Worm (Caenorhabditis elegans) whole organism, mixed stage, embryonic: ENCODE results near the gene srw-7.

Source experiments
- M03D4.4 ChIP-seq: sonication (generic microtip); optimal IDR thresholded peaks from 2 replicates; lab custom pipeline; 2017; ENCODE audit warnings: mild to moderate bottlenecking, missing genetic modification characterization, missing compliant biosample characterization
- bed-3 ChIP-seq: fragments of 200-800 bp; sonication (Bioruptor generic); optimal IDR thresholded peaks from 3 replicates; lab custom pipeline; 2018; ENCODE audit warnings: mild to moderate bottlenecking, missing genetic modification characterization, moderate library complexity, missing compliant biosample characterization
- ceh-39 ChIP-seq: fragments of 150-350 bp; optimal IDR thresholded peaks from 2 replicates; lab custom pipeline; 2014; ENCODE audit warnings: missing biosample characterization, missing genetic modification characterization
- elt-3 ChIP-seq: fragments of 150-350 bp; optimal IDR thresholded peaks from 2 replicates; lab custom pipeline; 2014; ENCODE audit warnings: missing biosample characterization, missing genetic modification characterization
- lin-13 ChIP-seq: fragments of 150-350 bp; optimal IDR thresholded peaks from 2 replicates; lab custom pipeline; 2014; ENCODE audit warnings: missing biosample characterization, missing genetic modification characterization
- lsy-2 ChIP-seq: fragments of 150-350 bp; optimal IDR thresholded peaks from 2 replicates; lab custom pipeline; 2014; ENCODE audit warnings: missing biosample characterization, missing genetic modification characterization
- nhr-2 ChIP-seq: fragments of 150-350 bp; optimal IDR thresholded peaks from 2 replicates; lab custom pipeline; 2014; ENCODE audit warnings: missing biosample characterization, missing genetic modification characterization
- nhr-76 ChIP-seq: sonication (generic microtip); optimal IDR thresholded peaks from 2 replicates; lab custom pipeline; 2017; ENCODE audit warnings: missing biosample characterization, missing genetic modification characterization
- sptf-1 ChIP-seq: sonication (generic microtip); optimal IDR thresholded peaks from 2 replicates; lab custom pipeline; 2017; ENCODE audit warnings: mild to moderate bottlenecking, missing genetic modification characterization, moderate library complexity, missing compliant biosample characterization
- unc-62 ChIP-seq: fragments of 150-350 bp; optimal IDR thresholded peaks from 2 replicates; lab custom pipeline; 2014; ENCODE audit warnings: missing biosample characterization, missing genetic modification reagents, missing genetic modification characterization

- TF ChIP-seq ceh-39 (tag; lab: Kevin White, UChicago) = no peak
- TF ChIP-seq unc-62 (GFP tag; lab: Kevin White, UChicago) = no peak
- TF ChIP-seq nhr-76 (tag; lab: Kevin White, UChicago) = no peak
- no peak for TF ChIP-seq lsy-2
- no peak for TF ChIP-seq M03D4.4
- no peak for TF ChIP-seq elt-3 (tag; lab: Kevin White, UChicago)
- TF ChIP-seq bed-3 (GFP tag; lab: Kevin White, UChicago) = no peak
- TF ChIP-seq lin-13 (tag; lab: Kevin White, UChicago) = no peak
- TF ChIP-seq nhr-2 = no peak
- no peak for TF ChIP-seq sptf-1 (tag; lab: Kevin White, UChicago)
Measured at ce11 chrV:3803343-3803742, 2.7 kb upstream of the srw-7 start, which contains the start of gene cyp-33C8.
